Fruit fly (Drosophila melanogaster) whole organism, embryonic: Measurements from ENCODE around the gene CG32413.

Source experiments
- Blimp-1 ChIP-seq: fragments of 200-800 bp; sonication (Bioruptor generic); optimal IDR thresholded peaks from 3 replicates; lab custom pipeline; 2018; ENCODE audit warnings: missing biosample characterization, missing genetic modification characterization, mild to moderate bottlenecking, moderate library complexity, missing genetic modification reagents
- BtbVII ChIP-seq: fragments of 200-800 bp; sonication (Bioruptor generic); optimal IDR thresholded peaks from 3 replicates; lab custom pipeline; 2017; ENCODE audit warnings: missing biosample characterization, mild to moderate bottlenecking, missing genetic modification characterization
- CG12769 ChIP-seq: fragments of 200-800 bp; sonication (Bioruptor generic); optimal IDR thresholded peaks from 2 replicates; lab custom pipeline; 2019; ENCODE audit warnings: missing biosample characterization, mild to moderate bottlenecking, missing genetic modification characterization, moderate library complexity
- CG13775 ChIP-seq: fragments of 200-800 bp; sonication (Bioruptor generic); optimal IDR thresholded peaks from 3 replicates; lab custom pipeline; 2017; ENCODE audit warnings: missing biosample characterization, mild to moderate bottlenecking, missing genetic modification characterization
- CG14667 ChIP-seq: fragments of 200-800 bp; sonication (Bioruptor generic); IDR thresholded peaks from 2 replicates; pipeline ENCODE4 v1.3.6; 2022; ENCODE audit warnings: missing biosample characterization, missing genetic modification characterization
- CG16815 ChIP-seq: fragments of 200-800 bp; sonication (Bioruptor generic); optimal IDR thresholded peaks from 3 replicates; lab custom pipeline; 2017; ENCODE audit warnings: missing biosample characterization, mild to moderate bottlenecking, missing genetic modification characterization
- CG18262 ChIP-seq: fragments of 200-800 bp; optimal IDR thresholded peaks from 3 replicates; lab custom pipeline; 2019; ENCODE audit warnings: missing biosample characterization, mild to moderate bottlenecking, missing genetic modification characterization, moderate library complexity
- CG2199 ChIP-seq: fragments of 200-800 bp; sonication (Bioruptor generic); IDR thresholded peaks from 3 replicates; pipeline ENCODE4 v1.3.6; 2022; ENCODE audit warnings: missing biosample characterization, missing genetic modification characterization
- CG30020 ChIP-seq: fragments of 200-800 bp; optimal IDR thresholded peaks from 2 replicates; lab custom pipeline; 2019; ENCODE audit warnings: missing biosample characterization, mild to moderate bottlenecking, missing genetic modification characterization, moderate library complexity
- CG31388 ChIP-seq: fragments of 200-800 bp; sonication (Bioruptor generic); optimal IDR thresholded peaks from 2 replicates; lab custom pipeline; 2016; ENCODE audit warnings: missing biosample characterization, missing genetic modification characterization
- CG3281 ChIP-seq: fragments of 200-800 bp; sonication (Bioruptor generic); optimal IDR thresholded peaks from 3 replicates; lab custom pipeline; 2017; ENCODE audit warnings: missing biosample characterization, mild to moderate bottlenecking, missing genetic modification characterization
- CG33557 ChIP-seq: fragments of 200-800 bp; sonication (Bioruptor generic); optimal IDR thresholded peaks from 2 replicates; lab custom pipeline; 2019; ENCODE audit warnings: missing biosample characterization, mild to moderate bottlenecking, missing genetic modification characterization, moderate library complexity
- CG34224 ChIP-seq: fragments of 200-800 bp; sonication (Bioruptor generic); IDR thresholded peaks from 3 replicates; pipeline ENCODE4 v1.3.6; 2022; ENCODE audit warnings: missing biosample characterization, missing genetic modification characterization; ENCODE audit not compliant: partially characterized antibody
- CG4424 ChIP-seq: fragments of 200-800 bp; sonication (Bioruptor generic); optimal IDR thresholded peaks from 3 replicates; lab custom pipeline; 2016; ENCODE audit warnings: missing biosample characterization, missing genetic modification characterization
- CG4820 ChIP-seq: fragments of 200-800 bp; sonication (Bioruptor generic); optimal IDR thresholded peaks from 3 replicates; lab custom pipeline; 2016; ENCODE audit warnings: missing biosample characterization, missing genetic modification characterization
- CG5180 ChIP-seq: fragments of 200-800 bp; sonication (Bioruptor generic); optimal IDR thresholded peaks from 3 replicates; lab custom pipeline; 2017; ENCODE audit warnings: missing biosample characterization, missing genetic modification characterization, mild to moderate bottlenecking, moderate library complexity, missing genetic modification reagents
- CG6254 ChIP-seq: fragments of 200-800 bp; sonication (Bioruptor generic); optimal IDR thresholded peaks from 3 replicates; lab custom pipeline; 2017; ENCODE audit warnings: mild to moderate bottlenecking, missing biosample characterization, missing genetic modification reagents, missing genetic modification characterization
- CG7839 ChIP-seq: fragments of 200-800 bp; sonication (Bioruptor generic); optimal IDR thresholded peaks from 3 replicates; lab custom pipeline; 2018; ENCODE audit warnings: missing biosample characterization, mild to moderate bottlenecking, missing genetic modification characterization, moderate library complexity
- CG8359 ChIP-seq: fragments of 200-800 bp; sonication (Bioruptor generic); optimal IDR thresholded peaks from 2 replicates; lab custom pipeline; 2017; ENCODE audit warnings: missing biosample characterization, mild to moderate bottlenecking, missing genetic modification characterization, borderline replicate concordance
- CG8924 ChIP-seq: fragments of 200-800 bp; optimal IDR thresholded peaks from 3 replicates; lab custom pipeline; 2019; ENCODE audit warnings: missing biosample characterization, mild to moderate bottlenecking, missing genetic modification characterization, moderate library complexity
- CG8944 ChIP-seq: fragments of 200-800 bp; sonication (Bioruptor generic); optimal IDR thresholded peaks from 3 replicates; lab custom pipeline; 2016; ENCODE audit warnings: missing biosample characterization, missing genetic modification characterization
- H2.0 ChIP-seq: fragments of 200-800 bp; sonication (Bioruptor generic); IDR thresholded peaks from 2 replicates; pipeline ENCODE4 v1.3.6; 2022; ENCODE audit warnings: missing biosample characterization, missing genetic modification characterization
- HLHmδ ChIP-seq: fragments of 200-800 bp; sonication (Bioruptor generic); optimal IDR thresholded peaks from 2 replicates; lab custom pipeline; 2018; ENCODE audit warnings: missing biosample characterization, mild to moderate bottlenecking, missing genetic modification characterization, moderate library complexity
- Hand ChIP-seq: fragments of 200-800 bp; sonication (Bioruptor generic); optimal IDR thresholded peaks from 2 replicates; lab custom pipeline; 2017; ENCODE audit warnings: mild to moderate bottlenecking, missing biosample characterization, missing genetic modification reagents, missing genetic modification characterization
- Hmr ChIP-seq: fragments of 200-800 bp; sonication (Bioruptor generic); optimal IDR thresholded peaks from 3 replicates; lab custom pipeline; 2017; ENCODE audit warnings: mild to moderate bottlenecking, missing biosample characterization, missing genetic modification reagents, missing genetic modification characterization
- Hr78 ChIP-seq, 2 experiments: fragments of 200-800 bp in 1 of 2; fragments of >200 bp in 1 of 2; sonication (Bioruptor generic) in 1 of 2; optimal IDR thresholded peaks; 2 replicates each; lab custom pipeline; 2017 to 2019; ENCODE audit warnings: missing biosample characterization in 2 of 2, missing genetic modification characterization in 2 of 2, mild to moderate bottlenecking in 1 of 2, moderate library complexity in 1 of 2
- Jarid2 ChIP-seq: fragments of 200-800 bp; sonication (Bioruptor generic); optimal IDR thresholded peaks from 3 replicates; lab custom pipeline; 2017; ENCODE audit warnings: mild to moderate bottlenecking, missing biosample characterization, missing genetic modification reagents, missing genetic modification characterization
- MESR4 ChIP-seq: fragments of 200-800 bp; sonication (Bioruptor generic); optimal IDR thresholded peaks from 2 replicates; lab custom pipeline; 2018; ENCODE audit warnings: missing biosample characterization, mild to moderate bottlenecking, missing genetic modification characterization, moderate library complexity
- Sry-β ChIP-seq: fragments of 200-800 bp; sonication (Bioruptor generic); optimal IDR thresholded peaks from 2 replicates; lab custom pipeline; 2018; ENCODE audit warnings: missing biosample characterization, mild to moderate bottlenecking, missing genetic modification characterization, moderate library complexity
- ac ChIP-seq: fragments of 200-800 bp; sonication (Bioruptor generic); optimal IDR thresholded peaks from 3 replicates; lab custom pipeline; 2017; ENCODE audit warnings: missing biosample characterization, mild to moderate bottlenecking, missing genetic modification characterization
- caup ChIP-seq: fragments of 200-800 bp; sonication (Bioruptor generic); optimal IDR thresholded peaks from 3 replicates; lab custom pipeline; 2017; ENCODE audit warnings: missing biosample characterization, mild to moderate bottlenecking, missing genetic modification characterization, moderate library complexity; ENCODE audit not compliant: severe bottlenecking
- chm ChIP-seq: fragments of 200-800 bp; sonication (Bioruptor generic); IDR thresholded peaks from 2 replicates; pipeline ENCODE4 v1.3.6; 2022; ENCODE audit warnings: missing biosample characterization, missing genetic modification characterization
- dpn ChIP-seq, 2 experiments: fragments of 200-800 bp; sonication (Bioruptor generic); optimal IDR thresholded peaks; 3 replicates each; lab custom pipeline; 2016; ENCODE audit warnings: missing biosample characterization in 2 of 2, missing genetic modification characterization in 2 of 2
- fd64A ChIP-seq: fragments of 200-800 bp; sonication (Bioruptor generic); optimal IDR thresholded peaks from 3 replicates; lab custom pipeline; 2018; ENCODE audit warnings: missing biosample characterization, mild to moderate bottlenecking, missing genetic modification characterization
- maf-S ChIP-seq: fragments of 200-800 bp; sonication (Bioruptor generic); optimal IDR thresholded peaks from 2 replicates; lab custom pipeline; 2016; ENCODE audit warnings: missing biosample characterization, missing genetic modification characterization
- nerfin-1 ChIP-seq: fragments of 200-800 bp; sonication (Bioruptor generic); optimal IDR thresholded peaks from 3 replicates; lab custom pipeline; 2019; ENCODE audit warnings: missing biosample characterization, mild to moderate bottlenecking, missing genetic modification characterization, moderate library complexity
- odd ChIP-seq: fragments of 200-800 bp; sonication (Bioruptor generic); optimal IDR thresholded peaks from 2 replicates; lab custom pipeline; 2017; ENCODE audit warnings: missing biosample characterization, mild to moderate bottlenecking, missing genetic modification characterization
- pan ChIP-seq, 4 experiments: fragments of >200 bp in 3 of 4; fragments of 200-800 bp in 1 of 4; sonication (Bioruptor generic) in 1 of 4; optimal IDR thresholded peaks in 3 of 4; IDR thresholded peaks in 1 of 4; 2 replicates each; pipeline versions ENCODE4 v1.3.6 to Lab custom; 2017 to 2022; ENCODE audit warnings: missing biosample characterization in 2 of 4, missing genetic modification characterization in 2 of 4, mixed read lengths in 1 of 4
- pb ChIP-seq: fragments of 200-800 bp; sonication (Bioruptor generic); optimal IDR thresholded peaks from 3 replicates; lab custom pipeline; 2016; ENCODE audit warnings: missing biosample characterization, missing genetic modification characterization
- pnt ChIP-seq: fragments of 200-800 bp; sonication (Bioruptor generic); optimal IDR thresholded peaks from 3 replicates; lab custom pipeline; 2016; ENCODE audit warnings: missing biosample characterization, missing genetic modification characterization
- ranshi ChIP-seq: fragments of 200-800 bp; sonication (Bioruptor generic); IDR thresholded peaks from 2 replicates; pipeline ENCODE4 v1.3.6; 2022; ENCODE audit warnings: missing biosample characterization, missing genetic modification characterization
- sens-2 ChIP-seq: fragments of 200-800 bp; sonication (Bioruptor generic); IDR thresholded peaks from 2 replicates; pipeline ENCODE4 v1.3.6; 2022; ENCODE audit warnings: missing biosample characterization, missing genetic modification characterization
- sisA ChIP-seq: fragments of 200-800 bp; sonication (Bioruptor generic); IDR thresholded peaks from 2 replicates; pipeline ENCODE4 v1.3.6; 2022; ENCODE audit warnings: missing biosample characterization, missing genetic modification characterization
- stwl ChIP-seq: fragments of 200-800 bp; sonication (Bioruptor generic); optimal IDR thresholded peaks from 3 replicates; lab custom pipeline; 2018; ENCODE audit warnings: missing biosample characterization, mild to moderate bottlenecking, missing genetic modification characterization, moderate library complexity
- tin ChIP-seq: fragments of 200-800 bp; sonication (Bioruptor generic); optimal IDR thresholded peaks from 3 replicates; lab custom pipeline; 2016; ENCODE audit warnings: missing biosample characterization, missing genetic modification characterization
- trem ChIP-seq: fragments of 200-800 bp; optimal IDR thresholded peaks from 3 replicates; lab custom pipeline; 2019; ENCODE audit warnings: missing biosample characterization, mild to moderate bottlenecking, missing genetic modification characterization, moderate library complexity
- zen2 ChIP-seq: fragments of 200-800 bp; sonication (Bioruptor generic); IDR thresholded peaks from 3 replicates; pipeline ENCODE4 v1.3.6; 2022; ENCODE audit warnings: missing biosample characterization, missing genetic modification characterization; ENCODE audit not compliant: partially characterized antibody

Gene CG32413

DNA sequence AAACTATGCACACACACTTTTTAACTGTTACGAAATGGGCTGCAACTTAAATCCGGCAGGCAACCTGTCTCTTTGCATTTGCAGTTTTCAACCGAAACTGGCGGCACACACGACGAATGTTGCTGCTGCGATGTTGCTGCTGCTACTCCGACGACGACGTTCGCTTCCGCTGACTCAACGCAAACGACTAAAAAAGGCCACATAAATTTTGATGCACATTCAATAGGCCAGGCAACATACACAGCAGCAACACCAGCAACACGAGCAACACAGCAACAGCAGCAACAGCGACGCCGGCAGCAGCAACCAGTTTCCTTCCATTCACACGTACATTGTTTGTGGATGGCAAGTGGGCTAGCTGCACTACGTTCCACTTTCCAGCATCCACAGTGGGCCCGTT lies 46.6 kb upstream of the CG32413 start, which contains the start of gene Egfrap (continued):
- TF ChIP-seq CG5180 (GFP tag; lab: Kevin White, UChicago): peak; percentile 49
- 0 out of 3 replicates have a peak, but pooled peaks have one; percentile 20 for TF ChIP-seq zen2
- TF ChIP-seq CG4424: no peak
- TF ChIP-seq CG2199 (GFP tag; lab: Robert Waterston, UW): 0 out of 3 replicates have a peak, but pooled peaks have one; percentile 40
- peak; percentile 66 for TF ChIP-seq Jarid2 (GFP tag; lab: Kevin White, UChicago)
- no peak for TF ChIP-seq trem (tag; lab: Kevin White, UChicago)
- TF ChIP-seq stwl (tag; lab: Kevin White, UChicago): peak; percentile 20
- no peak for TF ChIP-seq H2.0
- no peak for TF ChIP-seq ranshi (GFP tag; lab: Robert Waterston, UW)
- TF ChIP-seq chm (GFP tag; lab: Robert Waterston, UW): peak; percentile 49; the same call in 1 of the 2 replicates
- TF ChIP-seq Hmr (GFP tag; lab: Kevin White, UChicago): no peak
- TF ChIP-seq CG14667 (GFP tag; lab: Robert Waterston, UW): no peak
- TF ChIP-seq Hr78 (GFP tag; optimal IDR thresholded peaks at IDR 0.05; lab: Kevin White, UChicago): no peak
- TF ChIP-seq CG34224 (GFP tag; lab: Robert Waterston, UW): 0 out of 3 replicates have a peak, but pooled peaks have one; percentile 8
- TF ChIP-seq pnt (GFP tag; lab: Kevin White, UChicago): no peak

dm6 chr3L:5947110-5947731 lies 43.4 kb upstream of the CG32413 start:
- TF ChIP-seq CG33557: peak; percentile 49
- TF ChIP-seq nerfin-1 (tag; lab: Kevin White, UChicago): peak; percentile 1
- TF ChIP-seq CG18262: peak; percentile 9
- TF ChIP-seq dpn (GFP tag; optimal IDR thresholded peaks at IDR 0.05; lab: Kevin White, UChicago): no peak
- peak; percentile 42 for TF ChIP-seq odd (GFP tag; lab: Kevin White, UChicago)
- TF ChIP-seq CG6254: no peak
- no peak for TF ChIP-seq CG7839 (tag; lab: Kevin White, UChicago)
- TF ChIP-seq MESR4: no peak
- no peak for TF ChIP-seq pan (optimal IDR thresholded peaks at IDR 0.05; lab: Kevin White, UChicago)
- TF ChIP-seq pan (GFP tag; optimal IDR thresholded peaks at IDR 0.05 in 1 of 2, IDR thresholded peaks at IDR 0.05 in 1 of 2): no peak
- TF ChIP-seq maf-S (GFP tag; lab: Kevin White, UChicago): no peak
- TF ChIP-seq caup (GFP tag; lab: Kevin White, UChicago): no peak
- TF ChIP-seq fd64A (GFP tag; lab: Kevin White, UChicago): peak; percentile 64
- TF ChIP-seq CG8359 (GFP tag; lab: Kevin White, UChicago): peak; percentile 9
- no peak for TF ChIP-seq CG13775
- no peak for TF ChIP-seq tin (GFP tag; lab: Kevin White, UChicago)
- TF ChIP-seq CG4820 (GFP tag; lab: Kevin White, UChicago): no peak
- TF ChIP-seq HLHmδ (GFP tag; lab: Kevin White, UChicago): peak; percentile 4
- no peak for TF ChIP-seq CG8924 (tag; lab: Kevin White, UChicago)
- no peak for TF ChIP-seq CG16815 (GFP tag; lab: Kevin White, UChicago)
- TF ChIP-seq Sry-β (GFP tag; lab: Kevin White, UChicago): peak; percentile 15
- TF ChIP-seq Blimp-1: no peak
- TF ChIP-seq sisA (GFP tag; lab: Robert Waterston, UW): no peak
- no peak for TF ChIP-seq CG3281 (GFP tag; lab: Kevin White, UChicago)
- no peak for TF ChIP-seq CG12769 (tag; lab: Kevin White, UChicago)
- TF ChIP-seq sens-2 (GFP tag; lab: Robert Waterston, UW): no peak
- no peak for TF ChIP-seq CG30020 (tag; lab: Kevin White, UChicago)
- no peak for TF ChIP-seq ac (GFP tag; lab: Kevin White, UChicago)
- TF ChIP-seq BtbVII (GFP tag; lab: Kevin White, UChicago): no peak
- no peak for TF ChIP-seq CG8944
- no peak for TF ChIP-seq pb (GFP tag; lab: Kevin White, UChicago)
- no peak for TF ChIP-seq CG31388 (GFP tag; lab: Kevin White, UChicago)
- TF ChIP-seq Hand: no peak
